Worm (Caenorhabditis elegans) whole organism, L3 larva: ENCODE measurements around the gene marc-2.

Source experiments
- ZK546.5 ChIP-seq: sonication (generic microtip); optimal IDR thresholded peaks from 2 replicates; lab custom pipeline; 2017; ENCODE audit warnings: missing biosample characterization, missing genetic modification characterization
- aly-2 ChIP-seq: fragments of 150-350 bp; optimal IDR thresholded peaks from 2 replicates; lab custom pipeline; 2014; ENCODE audit warnings: missing biosample characterization, missing genetic modification characterization
- ama-1 ChIP-seq: fragments of 150-350 bp; optimal IDR thresholded peaks from 2 replicates; lab custom pipeline; 2018
- ceh-16 ChIP-seq: sonication (generic microtip); optimal IDR thresholded peaks from 2 replicates; lab custom pipeline; 2017; ENCODE audit warnings: missing biosample characterization, missing genetic modification characterization
- ceh-28 ChIP-seq: fragments of 150-350 bp; optimal IDR thresholded peaks from 2 replicates; lab custom pipeline; 2014; ENCODE audit warnings: missing biosample characterization, missing genetic modification reagents, missing genetic modification characterization
- ceh-82 ChIP-seq: fragments of 150-350 bp; optimal IDR thresholded peaks from 2 replicates; lab custom pipeline; 2014; ENCODE audit warnings: missing biosample characterization, missing genetic modification characterization
- ceh-9 ChIP-seq: sonication (generic microtip); optimal IDR thresholded peaks from 2 replicates; lab custom pipeline; 2018; ENCODE audit warnings: missing biosample characterization, missing genetic modification characterization
- daf-12 ChIP-seq: fragments of 150-350 bp; optimal IDR thresholded peaks from 2 replicates; lab custom pipeline; 2014; ENCODE audit warnings: missing biosample characterization, missing genetic modification reagents, missing genetic modification characterization
- egl-27 ChIP-seq: sonication (generic microtip); optimal IDR thresholded peaks from 4 replicates; lab custom pipeline; 2017; ENCODE audit warnings: missing biosample characterization, missing genetic modification reagents, missing genetic modification characterization
- egl-5 ChIP-seq: fragments of 150-350 bp; optimal IDR thresholded peaks from 2 replicates; lab custom pipeline; 2017; ENCODE audit warnings: missing biosample characterization, missing genetic modification reagents, missing genetic modification characterization, inconsistent platforms
- elt-1 ChIP-seq: fragments of 150-350 bp; optimal IDR thresholded peaks from 2 replicates; lab custom pipeline; 2014; ENCODE audit warnings: missing biosample characterization, missing genetic modification characterization
- elt-3 ChIP-seq, 3 experiments: fragments of 150-350 bp in 1 of 3; sonication (generic microtip) in 2 of 3; optimal IDR thresholded peaks; 2 replicates in 2 of 3; 4 replicates in 1 of 3; lab custom pipeline; 2014 to 2017; ENCODE audit warnings: missing biosample characterization in 3 of 3, missing genetic modification characterization in 3 of 3
- eor-1 ChIP-seq, 2 experiments: fragments of 150-350 bp; optimal IDR thresholded peaks; 2 replicates each; lab custom pipeline; 2014 to 2018; ENCODE audit warnings: missing biosample characterization in 2 of 2, missing genetic modification characterization in 2 of 2
- fkh-10 ChIP-seq: sonication (generic microtip); optimal IDR thresholded peaks from 2 replicates; lab custom pipeline; 2017; ENCODE audit warnings: missing biosample characterization, missing genetic modification reagents, missing genetic modification characterization
- fkh-2 ChIP-seq: fragments of 150-350 bp; optimal IDR thresholded peaks from 2 replicates; lab custom pipeline; 2014; ENCODE audit warnings: missing biosample characterization, missing genetic modification reagents, missing genetic modification characterization
- fos-1 ChIP-seq: fragments of 150-350 bp; optimal IDR thresholded peaks from 2 replicates; lab custom pipeline; 2014; ENCODE audit warnings: missing biosample characterization, missing genetic modification characterization
- hmg-11 ChIP-seq: sonication (generic microtip); optimal IDR thresholded peaks from 2 replicates; lab custom pipeline; 2016; ENCODE audit warnings: missing genetic modification characterization, missing compliant biosample characterization
- jun-1 ChIP-seq: fragments of 150-350 bp; optimal IDR thresholded peaks from 2 replicates; lab custom pipeline; 2014; ENCODE audit warnings: missing biosample characterization, missing genetic modification reagents, missing genetic modification characterization
- lin-15B ChIP-seq: fragments of 150-350 bp; optimal IDR thresholded peaks from 2 replicates; lab custom pipeline; 2014; ENCODE audit warnings: missing biosample characterization, missing genetic modification characterization
- lsy-12 ChIP-seq: sonication (generic microtip); optimal IDR thresholded peaks from 2 replicates; lab custom pipeline; 2016; ENCODE audit warnings: mild to moderate bottlenecking, missing genetic modification characterization, missing compliant biosample characterization
- mdl-1 ChIP-seq: fragments of 150-350 bp; optimal IDR thresholded peaks from 2 replicates; lab custom pipeline; 2014; ENCODE audit warnings: missing biosample characterization, missing genetic modification characterization
- mml-1 ChIP-seq: fragments of 150-350 bp; sonication (generic microtip); optimal IDR thresholded peaks from 3 replicates; lab custom pipeline; 2014; ENCODE audit warnings: missing biosample characterization, missing genetic modification characterization
- nfya-1 ChIP-seq: sonication (generic microtip); optimal IDR thresholded peaks from 2 replicates; lab custom pipeline; 2017; ENCODE audit warnings: missing genetic modification characterization, mild to moderate bottlenecking, missing compliant biosample characterization, antibody characterized with exemption, moderate library complexity; ENCODE audit not compliant: insufficient read depth
- nhr-11 ChIP-seq: fragments of 150-350 bp; optimal IDR thresholded peaks from 2 replicates; lab custom pipeline; 2014; ENCODE audit warnings: missing biosample characterization, missing genetic modification characterization
- nhr-237 ChIP-seq: fragments of 150-350 bp; optimal IDR thresholded peaks from 2 replicates; lab custom pipeline; 2014; ENCODE audit warnings: missing biosample characterization, missing genetic modification characterization
- nhr-28 ChIP-seq: fragments of 150-350 bp; optimal IDR thresholded peaks from 2 replicates; lab custom pipeline; 2014; ENCODE audit warnings: missing biosample characterization, missing genetic modification characterization
- nhr-43 ChIP-seq: sonication (generic microtip); optimal IDR thresholded peaks from 2 replicates; lab custom pipeline; 2016; ENCODE audit warnings: mild to moderate bottlenecking, missing genetic modification characterization, missing compliant biosample characterization; ENCODE audit not compliant: poor library complexity, severe bottlenecking
- nhr-67 ChIP-seq: fragments of 150-350 bp; optimal IDR thresholded peaks from 2 replicates; lab custom pipeline; 2014; ENCODE audit warnings: missing biosample characterization, missing genetic modification characterization
- nhr-76 ChIP-seq: fragments of 150-350 bp; sonication (generic microtip); optimal IDR thresholded peaks from 5 replicates; lab custom pipeline; 2014; ENCODE audit warnings: missing biosample characterization, missing genetic modification characterization
- pqm-1 ChIP-seq: fragments of 150-350 bp; optimal IDR thresholded peaks from 2 replicates; lab custom pipeline; 2017; ENCODE audit warnings: missing biosample characterization, missing genetic modification characterization, inconsistent platforms
- sea-2 ChIP-seq: fragments of 150-350 bp; sonication (generic microtip); optimal IDR thresholded peaks from 4 replicates; lab custom pipeline; 2014; ENCODE audit warnings: missing biosample characterization, missing genetic modification reagents, missing genetic modification characterization
- snpc-4 ChIP-seq: fragments of 150-350 bp; optimal IDR thresholded peaks from 2 replicates; lab custom pipeline; 2014; ENCODE audit warnings: missing biosample characterization, missing genetic modification characterization
- tbx-2 ChIP-seq: sonication (generic microtip); optimal IDR thresholded peaks from 2 replicates; lab custom pipeline; 2016; ENCODE audit warnings: mild to moderate bottlenecking, missing genetic modification characterization, missing compliant biosample characterization
- unc-39 ChIP-seq: sonication (generic microtip); optimal IDR thresholded peaks from 4 replicates; lab custom pipeline; 2017; ENCODE audit warnings: missing biosample characterization, missing genetic modification characterization
- unc-62 ChIP-seq: fragments of 150-350 bp; sonication (generic microtip); optimal IDR thresholded peaks from 4 replicates; lab custom pipeline; 2014; ENCODE audit warnings: missing biosample characterization, missing genetic modification reagents, missing genetic modification characterization
- ztf-11 ChIP-seq: fragments of 150-350 bp; optimal IDR thresholded peaks from 2 replicates; lab custom pipeline; 2014; ENCODE audit warnings: missing biosample characterization, missing genetic modification characterization
- ztf-4 ChIP-seq: fragments of 150-350 bp; optimal IDR thresholded peaks from 2 replicates; lab custom pipeline; 2014; ENCODE audit warnings: missing biosample characterization, missing genetic modification characterization

marc-2 gene

ce11 chrII:10680614-10681013, 19.8 kb upstream of the marc-2 start:
- TF ChIP-seq nhr-67 (tag; lab: Kevin White, UChicago) (no peak), nhr-43 (no peak), nfya-1 (tag; lab: Kevin White, UChicago) (no peak), nhr-76 (tag; lab: Kevin White, UChicago) (no peak), jun-1 (no peak), daf-12 (tag; lab: Kevin White, UChicago) (no peak), unc-39 (tag; lab: Kevin White, UChicago) (no peak), ceh-28 (tag; lab: Kevin White, UChicago) (no peak), hmg-11 (no peak)

ce11 chrII:10680130-10680529, 19.3 kb upstream of the marc-2 start:
- TF ChIP-seq elt-3 (tag; optimal IDR thresholded peaks at IDR 0.05; lab: Kevin White, UChicago) (no peak), lin-15B (tag; lab: Kevin White, UChicago) (no peak), nhr-76 (tag; lab: Kevin White, UChicago) (no peak), ceh-28 (tag; lab: Kevin White, UChicago) (no peak), nfya-1 (tag; lab: Kevin White, UChicago) (no peak), nhr-11 (tag; lab: Kevin White, UChicago) (no peak), ZK546.5 (no peak), fkh-2 (tag; lab: Kevin White, UChicago) (no peak), elt-1 (tag; lab: Kevin White, UChicago) (no peak), pqm-1 (no peak)

- TF ChIP-seq ceh-9 (tag; lab: Kevin White, UChicago) (no peak), egl-27 (tag; lab: Kevin White, UChicago) (no peak), nhr-28 (tag; lab: Kevin White, UChicago) (no peak), ama-1 (no peak), ztf-4 (tag; lab: Kevin White, UChicago) (no peak), aly-2 (tag; lab: Kevin White, UChicago) (no peak), nhr-237 (tag; lab: Kevin White, UChicago) (no peak), eor-1 (tag; optimal IDR thresholded peaks at IDR 0.05; lab: Kevin White, UChicago) (no peak), nfya-1 (tag; lab: Kevin White, UChicago) (no peak), nhr-11 (tag; lab: Kevin White, UChicago) (no peak), hmg-11 (no peak), ceh-28 (tag; lab: Kevin White, UChicago) (no peak), tbx-2 (tag; lab: Kevin White, UChicago) (no peak), ceh-82 (no peak)
Measured at ce11 chrII:10675302-10675701, 14.5 kb upstream of the marc-2 start, which contains the start of gene ptb-1. Gene ptb-1, plus strand, starts transcription at chrII:10675602.

ce11 chrII:10665031-10665430, 4.2 kb upstream of the marc-2 start, which contains the start of gene D2089.3:
Gene D2089.3, minus strand, starts transcription at chrII:10665131.
- TF ChIP-seq unc-39 (tag; lab: Kevin White, UChicago) (no peak), lsy-12 (tag; lab: Kevin White, UChicago) (no peak), mml-1 (tag; lab: Kevin White, UChicago) (no peak), egl-5 (no peak), sea-2 (GFP tag; lab: Kevin White, UChicago) (no peak), pqm-1 (no peak), fos-1 (tag; lab: Kevin White, UChicago) (no peak), nhr-67 (tag; lab: Kevin White, UChicago) (no peak), nfya-1 (tag; lab: Kevin White, UChicago) (no peak), ztf-11 (tag; lab: Kevin White, UChicago) (no peak), ceh-16 (tag; lab: Kevin White, UChicago) (no peak), egl-27 (tag; lab: Kevin White, UChicago) (no peak), ceh-9 (tag; lab: Kevin White, UChicago) (no peak), fkh-10 (no peak), lin-15B (tag; lab: Kevin White, UChicago) (no peak), snpc-4 (tag; lab: Kevin White, UChicago) (no peak), unc-62 (no peak), mdl-1 (tag; lab: Kevin White, UChicago) (no peak)
